Worm (Caenorhabditis elegans): ENCODE data around the gene ZK1240.6.
"Not testable (repeated sequence)": the region's sequence is repeated elsewhere in the genome, so short reads cannot be mapped to it uniquely, and the experiment has no call there.

The ZK1240.6 gene

DNA sequence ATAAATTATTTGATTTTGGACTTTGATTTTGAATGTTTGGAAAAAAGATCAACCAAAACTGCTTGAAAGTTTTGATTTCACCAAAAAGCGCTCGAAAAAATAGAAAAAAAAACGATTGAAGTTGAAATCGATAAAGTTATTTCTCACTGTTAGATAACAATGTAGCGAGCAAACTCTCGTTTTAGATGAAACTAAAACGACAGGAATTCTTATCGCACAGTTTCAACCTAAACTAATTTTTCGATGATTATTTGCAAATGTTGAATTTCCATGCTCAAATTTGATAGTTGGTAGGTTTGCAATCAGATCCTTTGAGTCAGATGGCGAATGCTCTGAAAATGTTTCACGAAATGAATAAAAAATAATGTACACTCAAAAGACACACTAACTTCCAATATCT is 30.2 kb downstream of the ZK1240.6 start:
- TF ChIP-seq nhr-237 (tag; optimal IDR thresholded peaks at IDR 0.05) (no peak), sma-3 (GFP tag; optimal IDR thresholded peaks at IDR 0.05) (no peak), fos-1 (tag; optimal IDR thresholded peaks at IDR 0.05) (peak; percentile 74), lin-11 (tag; optimal IDR thresholded peaks at IDR 0.05) (no peak)

- TF ChIP-seq nhr-23 (tag; optimal IDR thresholded peaks at IDR 0.05): no peak
- TF ChIP-seq R02D3.7 (tag; optimal IDR thresholded peaks at IDR 0.05): no peak
- no peak for TF ChIP-seq sma-3 (GFP tag; optimal IDR thresholded peaks at IDR 0.05)
- no peak for TF ChIP-seq nhr-237 (tag; optimal IDR thresholded peaks at IDR 0.05)
- TF ChIP-seq crh-2 (tag; optimal IDR thresholded peaks at IDR 0.05): no peak
- TF ChIP-seq mab-5 (tag; optimal IDR thresholded peaks at IDR 0.05): no peak
- TF ChIP-seq Y55F3AM.14 (GFP tag; optimal IDR thresholded peaks at IDR 0.05): no peak
- TF ChIP-seq gmeb-1 (tag; optimal IDR thresholded peaks at IDR 0.05): no peak
- TF ChIP-seq lin-13 (GFP tag; optimal IDR thresholded peaks at IDR 0.05): no peak
- TF ChIP-seq lin-11 (tag; optimal IDR thresholded peaks at IDR 0.05): no peak
- TF ChIP-seq mbf-1 (tag; optimal IDR thresholded peaks at IDR 0.05): no peak
- TF ChIP-seq snpc-4 (tag; optimal IDR thresholded peaks at IDR 0.05): no peak
- no peak for TF ChIP-seq unc-39 (tag; optimal IDR thresholded peaks at IDR 0.05)
Measured at ce11 chrII:2292027-2292426, 30.7 kb downstream of the ZK1240.6 start, which contains the start of gene K09F6.7. TSS of gene K09F6.7 (minus strand) at chrII:2292127.

DNA sequence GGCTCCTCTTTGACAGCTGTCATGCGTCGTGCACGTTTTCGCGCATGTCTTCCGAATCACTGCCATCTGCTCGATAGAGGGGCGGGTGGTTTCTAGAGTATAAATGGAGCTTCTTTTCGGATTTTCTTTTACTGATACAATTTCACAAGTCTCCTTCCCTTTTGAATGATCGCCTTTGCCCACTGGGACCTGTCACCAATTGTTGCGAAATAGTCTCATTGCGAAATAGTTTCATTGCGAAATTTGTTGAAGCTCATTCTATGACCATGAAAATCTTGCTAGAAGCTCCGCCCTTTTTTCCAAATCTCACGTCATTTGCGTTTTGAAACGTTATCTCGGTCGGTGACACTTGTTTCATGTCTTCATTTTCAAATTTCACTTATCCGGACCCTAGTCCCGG is 33.3 kb downstream of the ZK1240.6 start:
- TF ChIP-seq alr-1 (tag; optimal IDR thresholded peaks at IDR 0.05) (no peak), F13H6.1 (tag; optimal IDR thresholded peaks at IDR 0.05) (no peak), ztf-11 (tag; optimal IDR thresholded peaks at IDR 0.05) (no peak), elt-3 (tag; optimal IDR thresholded peaks at IDR 0.05) (no peak), lsy-2 (tag; optimal IDR thresholded peaks at IDR 0.05) (peak in 1 of 2 experiments; percentile 20), unc-55 (GFP tag; optimal IDR thresholded peaks at IDR 0.05) (peak; percentile 72), nhr-129 (tag; optimal IDR thresholded peaks at IDR 0.05) (peak; percentile 18), sma-9 (GFP tag; optimal IDR thresholded peaks at IDR 0.05) (peak; percentile 66), sma-9 (tag; optimal IDR thresholded peaks at IDR 0.05) (no peak), ceh-16 (tag; optimal IDR thresholded peaks at IDR 0.05) (no peak), nhr-25 (tag; optimal IDR thresholded peaks at IDR 0.05) (no peak), mab-5 (tag; optimal IDR thresholded peaks at IDR 0.05) (peak; percentile 2)

DNA sequence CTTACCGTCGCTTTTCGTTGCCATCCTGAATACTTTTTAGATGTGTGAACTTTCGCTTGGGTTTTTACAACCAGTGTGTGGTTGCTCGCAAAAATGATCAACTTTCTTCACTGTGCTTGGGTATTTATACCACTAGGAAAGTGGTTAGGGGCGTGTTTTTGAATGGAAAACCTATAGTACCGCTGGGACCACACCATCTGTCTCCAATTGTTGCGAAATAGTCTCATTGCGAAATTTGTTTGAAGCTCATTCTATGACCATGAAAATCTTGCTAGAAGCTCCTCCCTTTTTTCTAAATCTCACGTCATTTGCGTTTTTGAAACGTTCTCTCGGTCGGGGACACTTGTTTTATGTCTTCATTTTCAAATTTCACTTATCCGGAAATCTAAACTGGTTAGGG is 33.9 kb downstream of the ZK1240.6 start, which contains the start of the genes K09F6.10 and K09F6.13:
K09F6.10 (minus strand) TSS at position 86 of the 400 bp plus-strand sequence.
K09F6.13 (plus strand) TSS at position 317 of the 400 bp plus-strand sequence.
- TF ChIP-seq unc-55 (GFP tag; optimal IDR thresholded peaks at IDR 0.05) (peak; percentile 25), ztf-1 (GFP tag; conservative IDR thresholded peaks at IDR 0.05) (no peak), sma-9 (GFP tag; optimal IDR thresholded peaks at IDR 0.05) (peak; percentile 17), sma-9 (tag; optimal IDR thresholded peaks at IDR 0.05) (no peak)

DNA sequence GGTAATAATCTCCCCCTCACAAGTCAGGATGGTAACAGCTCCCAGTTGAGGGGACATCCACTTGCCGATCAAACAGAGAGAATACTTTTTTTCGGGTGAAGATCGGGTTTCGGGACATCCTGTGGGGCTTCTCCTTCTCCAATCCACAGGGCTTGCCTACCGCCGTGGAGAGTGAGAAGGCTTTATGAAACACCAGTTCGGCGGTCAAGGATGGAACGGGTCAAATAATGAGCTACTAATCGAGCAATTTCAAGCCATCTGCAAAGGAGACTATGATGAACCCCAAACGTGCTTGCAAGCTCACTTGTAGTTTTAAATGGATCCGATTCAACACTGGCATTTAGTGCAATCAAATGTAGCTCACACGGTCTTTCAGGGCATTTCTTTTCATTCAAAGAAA is 38.0 kb downstream of the ZK1240.6 start:
- no peak for TF ChIP-seq lin-13 (GFP tag; optimal IDR thresholded peaks at IDR 0.05)
- no peak for TF ChIP-seq unc-62 (GFP tag; optimal IDR thresholded peaks at IDR 0.05)
- TF ChIP-seq gmeb-1 (tag; optimal IDR thresholded peaks at IDR 0.05): no peak
- no peak for TF ChIP-seq mbf-1 (tag; optimal IDR thresholded peaks at IDR 0.05)
- no peak for TF ChIP-seq lin-11 (tag; optimal IDR thresholded peaks at IDR 0.05)
- no peak for TF ChIP-seq snpc-4 (tag; optimal IDR thresholded peaks at IDR 0.05)
- no peak for TF ChIP-seq F13H6.1 (tag; optimal IDR thresholded peaks at IDR 0.05)
- no peak for TF ChIP-seq fos-1 (tag; optimal IDR thresholded peaks at IDR 0.05)

DNA sequence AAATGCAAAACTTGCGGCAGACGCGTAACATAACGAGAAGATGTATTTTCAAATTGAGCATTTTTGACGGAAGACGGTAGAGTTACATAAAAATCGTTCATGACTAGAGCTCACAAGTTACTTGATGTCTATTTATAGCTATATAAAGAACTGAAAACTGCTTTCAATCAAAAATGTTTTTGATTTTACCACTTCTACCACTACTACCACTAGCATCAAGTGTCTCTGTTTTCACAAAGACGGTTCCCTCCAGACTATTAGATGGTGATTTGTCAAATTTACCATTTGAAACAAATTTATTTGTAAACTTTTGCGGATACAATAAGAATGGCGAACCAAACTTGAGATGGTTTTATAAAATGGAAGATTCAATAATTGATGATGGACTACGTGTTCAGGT is 40.1 kb downstream of the ZK1240.6 start, which contains the start of gene K09F6.9:
K09F6.9 (minus strand) TSS at position 101 of the 400 bp plus-strand sequence.
- not testable (repeated sequence) for TF ChIP-seq sem-4, elt-3, aly-2 (tag; optimal IDR thresholded peaks at IDR 0.05)

- TF ChIP-seq zag-1 (tag; optimal IDR thresholded peaks at IDR 0.05) (no peak), nhr-10 (tag; optimal IDR thresholded peaks at IDR 0.05) (no peak), crh-2 (tag; optimal IDR thresholded peaks at IDR 0.05) (no peak), unc-62 (GFP tag; optimal IDR thresholded peaks at IDR 0.05) (no peak), nhr-11 (tag; optimal IDR thresholded peaks at IDR 0.05) (no peak)
Measured at ce11 chrII:2279839-2280238, 42.9 kb downstream of the ZK1240.6 start, which contains the start of gene K09F6.11. TSS of gene K09F6.11 (plus strand) at chrII:2280139.
